Fruit fly (Drosophila melanogaster) whole organism, embryonic: ENCODE data around the gene RunxB.

Experiments
- CG10565 ChIP-seq: fragments of 200-800 bp; sonication (Bioruptor generic); optimal IDR thresholded peaks from 3 replicates; lab custom pipeline; 2016; ENCODE audit warnings: missing biosample characterization, mild to moderate bottlenecking, missing genetic modification characterization
- CG11093 ChIP-seq: fragments of 200-800 bp; sonication (Bioruptor generic); IDR thresholded peaks from 3 replicates; pipeline ENCODE4 v1.3.6; 2022; ENCODE audit warnings: missing biosample characterization, missing genetic modification characterization
- CG12155 ChIP-seq: fragments of 200-800 bp; sonication (Bioruptor generic); optimal IDR thresholded peaks from 3 replicates; lab custom pipeline; 2016; ENCODE audit warnings: missing biosample characterization, missing genetic modification characterization
- CG14014 ChIP-seq: fragments of 200-800 bp; sonication (Bioruptor generic); IDR thresholded peaks from 2 replicates; pipeline ENCODE4 v1.3.6; 2022; ENCODE audit warnings: missing biosample characterization, missing genetic modification characterization
- CG14050 ChIP-seq: fragments of 200-800 bp; sonication (Bioruptor generic); IDR thresholded peaks from 3 replicates; pipeline ENCODE4 v1.3.6; 2022; ENCODE audit warnings: missing biosample characterization, missing genetic modification characterization
- CG15514 ChIP-seq: fragments of 200-800 bp; sonication (Bioruptor generic); optimal IDR thresholded peaks from 3 replicates; lab custom pipeline; 2017; ENCODE audit warnings: missing biosample characterization, missing genetic modification characterization, mild to moderate bottlenecking, moderate library complexity, missing genetic modification reagents
- CG17328 ChIP-seq: fragments of 200-800 bp; sonication (Bioruptor generic); IDR thresholded peaks from 2 replicates; pipeline ENCODE4 v1.3.6; 2022; ENCODE audit warnings: missing biosample characterization, missing genetic modification characterization
- CG17568 ChIP-seq: fragments of 200-800 bp; sonication (Bioruptor generic); optimal IDR thresholded peaks from 2 replicates; lab custom pipeline; 2018; ENCODE audit warnings: missing biosample characterization, mild to moderate bottlenecking, missing genetic modification characterization, moderate library complexity
- CG1832 ChIP-seq: fragments of 200-800 bp; sonication (Bioruptor generic); optimal IDR thresholded peaks from 2 replicates; lab custom pipeline; 2017; ENCODE audit warnings: missing biosample characterization, mild to moderate bottlenecking, missing genetic modification characterization, inconsistent platforms
- CG2116 ChIP-seq: fragments of 200-800 bp; sonication (Bioruptor generic); optimal IDR thresholded peaks from 3 replicates; lab custom pipeline; 2018; ENCODE audit warnings: missing biosample characterization, mild to moderate bottlenecking, missing genetic modification characterization
- CG3065 ChIP-seq: fragments of 200-800 bp; sonication (Bioruptor generic); optimal IDR thresholded peaks from 2 replicates; lab custom pipeline; 2016; ENCODE audit warnings: missing biosample characterization, missing genetic modification characterization
- CG31365 ChIP-seq: fragments of 200-800 bp; sonication (Bioruptor generic); optimal IDR thresholded peaks from 2 replicates; lab custom pipeline; 2018; ENCODE audit warnings: missing biosample characterization, mild to moderate bottlenecking, missing genetic modification characterization
- CG32532 ChIP-seq: fragments of 200-800 bp; sonication (Bioruptor generic); IDR thresholded peaks from 2 replicates; pipeline ENCODE4 v1.3.6; 2022; ENCODE audit warnings: missing biosample characterization, missing genetic modification characterization
- CG32772 ChIP-seq: fragments of 200-800 bp; sonication (Bioruptor generic); IDR thresholded peaks from 2 replicates; pipeline ENCODE4 v1.3.6; 2022; ENCODE audit warnings: missing biosample characterization, missing genetic modification characterization
- CG3407 ChIP-seq: fragments of 200-800 bp; sonication (Bioruptor generic); optimal IDR thresholded peaks from 2 replicates; lab custom pipeline; 2018; ENCODE audit warnings: missing biosample characterization, mild to moderate bottlenecking, missing genetic modification characterization
- CG34376 ChIP-seq: fragments of 200-800 bp; sonication (Bioruptor generic); optimal IDR thresholded peaks from 2 replicates; lab custom pipeline; 2018; ENCODE audit warnings: missing biosample characterization, mild to moderate bottlenecking, missing genetic modification characterization
- CG3838 ChIP-seq: fragments of 200-800 bp; sonication (Bioruptor generic); optimal IDR thresholded peaks from 3 replicates; lab custom pipeline; 2016; ENCODE audit warnings: missing biosample characterization, missing genetic modification characterization
- CG4404 ChIP-seq: fragments of 200-800 bp; sonication (Bioruptor generic); IDR thresholded peaks from 2 replicates; pipeline ENCODE4 v1.3.6; 2022; ENCODE audit warnings: missing biosample characterization, missing genetic modification characterization
- CG4854 ChIP-seq: fragments of 200-800 bp; sonication (Bioruptor generic); optimal IDR thresholded peaks from 2 replicates; lab custom pipeline; 2016; ENCODE audit warnings: missing biosample characterization, missing genetic modification characterization, inconsistent platforms
- CG6813 ChIP-seq: fragments of 200-800 bp; sonication (Bioruptor generic); optimal IDR thresholded peaks from 2 replicates; lab custom pipeline; 2017; ENCODE audit warnings: missing biosample characterization, missing genetic modification characterization, mild to moderate bottlenecking, moderate library complexity, missing genetic modification reagents
- CG9609 ChIP-seq: fragments of 200-800 bp; sonication (Bioruptor generic); optimal IDR thresholded peaks from 3 replicates; lab custom pipeline; 2016; ENCODE audit warnings: missing biosample characterization, missing genetic modification characterization
- Dad ChIP-seq: fragments of 200-800 bp; sonication (Bioruptor generic); optimal IDR thresholded peaks from 3 replicates; lab custom pipeline; 2016; ENCODE audit warnings: missing biosample characterization, missing genetic modification characterization
- Dek ChIP-seq: fragments of 200-800 bp; sonication (Bioruptor generic); optimal IDR thresholded peaks from 3 replicates; lab custom pipeline; 2019; ENCODE audit warnings: missing biosample characterization, mild to moderate bottlenecking, missing genetic modification characterization, moderate library complexity
- Dip2 ChIP-seq: fragments of 200-800 bp; sonication (Bioruptor generic); IDR thresholded peaks from 2 replicates; pipeline ENCODE4 v1.3.6; 2022; ENCODE audit warnings: missing biosample characterization, missing genetic modification characterization
- Doc3 ChIP-seq: fragments of 200-800 bp; sonication (Bioruptor generic); IDR thresholded peaks from 3 replicates; pipeline ENCODE4 v1.3.6; 2022; ENCODE audit warnings: missing biosample characterization, missing genetic modification characterization; ENCODE audit not compliant: partially characterized antibody
- Ets97D ChIP-seq: fragments of 200-800 bp; sonication (Bioruptor generic); optimal IDR thresholded peaks from 3 replicates; lab custom pipeline; 2016; ENCODE audit warnings: missing biosample characterization, missing genetic modification characterization
- HLH3B ChIP-seq: fragments of 200-800 bp; sonication (Bioruptor generic); IDR thresholded peaks from 2 replicates; pipeline ENCODE4 v1.3.6; 2022; ENCODE audit warnings: missing biosample characterization, missing genetic modification characterization
- Hr3 ChIP-seq: fragments of 200-800 bp; sonication (Bioruptor generic); optimal IDR thresholded peaks from 3 replicates; lab custom pipeline; 2016; ENCODE audit warnings: missing biosample characterization, missing genetic modification characterization
- Hr39 ChIP-seq: fragments of >200 bp; optimal IDR thresholded peaks from 2 replicates; lab custom pipeline; 2017
- Lim3 ChIP-seq: fragments of 200-800 bp; sonication (Bioruptor generic); IDR thresholded peaks from 2 replicates; pipeline ENCODE4 v1.3.6; 2022; ENCODE audit warnings: missing biosample characterization, missing genetic modification characterization
- Mad ChIP-seq: fragments of 200-800 bp; sonication (Bioruptor generic); optimal IDR thresholded peaks from 2 replicates; lab custom pipeline; 2016; ENCODE audit warnings: missing biosample characterization, missing genetic modification characterization
- Mrtf ChIP-seq: fragments of 200-800 bp; sonication (Bioruptor generic); IDR thresholded peaks from 3 replicates; pipeline ENCODE4 v1.3.6; 2022; ENCODE audit warnings: missing biosample characterization, missing genetic modification characterization
- Oli ChIP-seq: fragments of 200-800 bp; sonication (Bioruptor generic); optimal IDR thresholded peaks from 2 replicates; lab custom pipeline; 2018; ENCODE audit warnings: missing biosample characterization, mild to moderate bottlenecking, missing genetic modification characterization, moderate library complexity
- Opbp ChIP-seq: fragments of 200-800 bp; sonication (Bioruptor generic); IDR thresholded peaks from 3 replicates; pipeline ENCODE4 v1.3.6; 2022; ENCODE audit warnings: missing biosample characterization, missing genetic modification characterization; ENCODE audit not compliant: partially characterized antibody
- Ptx1 ChIP-seq: fragments of 200-800 bp; sonication (Bioruptor generic); IDR thresholded peaks from 2 replicates; pipeline ENCODE4 v1.3.6; 2022; ENCODE audit warnings: missing biosample characterization, missing genetic modification characterization
- Ravus ChIP-seq: fragments of 200-800 bp; sonication (Bioruptor generic); IDR thresholded peaks from 2 replicates; pipeline ENCODE4 v1.3.6; 2022; ENCODE audit warnings: missing biosample characterization, missing genetic modification characterization
- Scr ChIP-seq: fragments of 200-800 bp; sonication (Bioruptor generic); IDR thresholded peaks from 2 replicates; pipeline ENCODE4 v1.3.6; 2022; ENCODE audit warnings: missing biosample characterization, missing genetic modification characterization; ENCODE audit not compliant: partially characterized antibody
- Ssrp ChIP-seq: fragments of 200-800 bp; sonication (Bioruptor generic); optimal IDR thresholded peaks from 2 replicates; lab custom pipeline; 2018; ENCODE audit warnings: missing biosample characterization, mild to moderate bottlenecking, missing genetic modification characterization, moderate library complexity
- cad ChIP-seq: fragments of >200 bp; optimal IDR thresholded peaks from 2 replicates; lab custom pipeline; 2017; ENCODE audit warnings: missing biosample characterization, missing genetic modification characterization
- corto ChIP-seq: fragments of 200-800 bp; sonication (Bioruptor generic); optimal IDR thresholded peaks from 2 replicates; lab custom pipeline; 2016; ENCODE audit warnings: missing biosample characterization, mild to moderate bottlenecking, missing genetic modification characterization, moderate library complexity
- crol ChIP-seq: fragments of 200-800 bp; sonication (Bioruptor generic); IDR thresholded peaks from 2 replicates; pipeline ENCODE4 v1.3.6; 2022; ENCODE audit warnings: missing biosample characterization, missing genetic modification characterization
- danr ChIP-seq: fragments of 200-800 bp; sonication (Bioruptor generic); IDR thresholded peaks from 2 replicates; pipeline ENCODE4 v1.3.6; 2022; ENCODE audit warnings: missing biosample characterization, missing genetic modification characterization
- emc ChIP-seq: fragments of 200-800 bp; sonication (Bioruptor generic); optimal IDR thresholded peaks from 2 replicates; lab custom pipeline; 2016; ENCODE audit warnings: missing biosample characterization, missing genetic modification characterization
- fd3F ChIP-seq: fragments of 200-800 bp; sonication (Bioruptor generic); optimal IDR thresholded peaks from 2 replicates; lab custom pipeline; 2018; ENCODE audit warnings: missing biosample characterization, mild to moderate bottlenecking, missing genetic modification characterization, moderate library complexity
- hth ChIP-seq: fragments of >200 bp; optimal IDR thresholded peaks from 2 replicates; lab custom pipeline; 2017; ENCODE audit warnings: inconsistent platforms
- kay ChIP-seq: fragments of 200-800 bp; sonication (Bioruptor generic); optimal IDR thresholded peaks from 2 replicates; lab custom pipeline; 2016; ENCODE audit warnings: missing biosample characterization, missing genetic modification characterization
- lola ChIP-seq, 3 experiments: fragments of >200 bp in 2 of 3; fragments of 200-800 bp in 1 of 3; sonication (Bioruptor generic) in 1 of 3; optimal IDR thresholded peaks; 2 replicates each; lab custom pipeline; 2017 to 2019; ENCODE audit warnings: missing biosample characterization in 3 of 3, missing genetic modification characterization in 3 of 3, mild to moderate bottlenecking in 1 of 3, moderate library complexity in 1 of 3
- nerfin-2 ChIP-seq: fragments of 200-800 bp; sonication (Bioruptor generic); IDR thresholded peaks from 2 replicates; pipeline ENCODE4 v1.3.6; 2022; ENCODE audit warnings: missing biosample characterization, missing genetic modification characterization; ENCODE audit not compliant: partially characterized antibody
- p53 ChIP-seq: fragments of 200-800 bp; sonication (Bioruptor generic); optimal IDR thresholded peaks from 2 replicates; lab custom pipeline; 2016; ENCODE audit warnings: missing biosample characterization, missing genetic modification characterization
- schlank ChIP-seq: fragments of 200-800 bp; sonication (Bioruptor generic); optimal IDR thresholded peaks from 2 replicates; lab custom pipeline; 2018; ENCODE audit warnings: missing biosample characterization, mild to moderate bottlenecking, missing genetic modification characterization
- yki ChIP-seq: fragments of >200 bp; optimal IDR thresholded peaks from 3 replicates; lab custom pipeline; 2018
- z ChIP-seq: fragments of 200-800 bp; sonication (Bioruptor generic); IDR thresholded peaks from 3 replicates; pipeline ENCODE4 v1.3.6; 2022; ENCODE audit warnings: missing biosample characterization, missing genetic modification characterization

RunxB gene

DNA sequence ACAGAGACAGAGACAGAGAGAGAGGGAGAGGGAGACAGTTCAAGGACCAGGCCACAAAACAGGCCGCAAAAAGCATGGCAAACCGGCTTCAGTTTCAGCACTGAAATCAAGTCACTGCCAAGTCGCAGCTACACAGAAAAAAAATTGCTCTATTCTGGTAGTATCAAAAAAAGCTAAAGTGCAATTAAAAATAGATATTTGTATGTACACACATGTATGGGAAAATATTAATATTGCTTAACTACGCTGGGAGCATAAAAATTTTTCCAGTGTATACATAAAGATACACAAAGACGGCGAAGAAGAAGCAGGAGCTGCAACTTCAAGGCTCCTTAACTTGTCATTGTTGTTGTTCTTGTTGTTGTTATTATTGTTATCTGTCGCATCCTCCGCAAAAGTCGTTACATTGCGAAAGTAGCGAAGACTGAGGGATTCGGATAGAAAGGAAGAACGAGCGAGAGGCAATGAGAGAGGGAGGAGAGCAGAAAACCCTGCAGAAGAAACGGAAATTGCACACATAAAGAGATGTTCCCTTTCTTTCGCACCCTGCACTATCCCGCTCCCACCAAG, 37.2 kb upstream of the RunxB start (continued):
- peak; percentile 53 for TF ChIP-seq CG14014 (GFP tag; lab: Robert Waterston, UW)
- TF ChIP-seq CG1832 (GFP tag; lab: Kevin White, UChicago): peak; percentile 16
- no peak for TF ChIP-seq p53 (GFP tag; lab: Kevin White, UChicago)
- no peak for TF ChIP-seq Lim3 (GFP tag; lab: Robert Waterston, UW)
- TF ChIP-seq Ravus (GFP tag; lab: Robert Waterston, UW): no peak
- no peak for TF ChIP-seq Opbp (GFP tag; lab: Robert Waterston, UW)
- TF ChIP-seq CG4854 (GFP tag; lab: Kevin White, UChicago): no peak
- peak; percentile 11 for TF ChIP-seq fd3F
- TF ChIP-seq Oli (tag; lab: Kevin White, UChicago): peak; percentile 42
- no peak for TF ChIP-seq Dad (GFP tag; lab: Kevin White, UChicago)
- no peak for TF ChIP-seq kay (GFP tag; lab: Kevin White, UChicago)
- TF ChIP-seq Hr39: no peak
- no peak for TF ChIP-seq cad (GFP tag; lab: Kevin White, UChicago)
- TF ChIP-seq Ssrp (tag; lab: Kevin White, UChicago): peak; percentile 17
- TF ChIP-seq CG31365 (tag; lab: Kevin White, UChicago): no peak
- no peak for TF ChIP-seq danr (GFP tag; lab: Robert Waterston, UW)
- TF ChIP-seq CG34376 (GFP tag; lab: Kevin White, UChicago): no peak
- TF ChIP-seq schlank (tag; lab: Kevin White, UChicago): no peak
- no peak for TF ChIP-seq z (GFP tag; lab: Robert Waterston, UW)
- peak; percentile 6 for TF ChIP-seq Hr3 (GFP tag; lab: Kevin White, UChicago)
- no peak for TF ChIP-seq CG10565
- no peak for TF ChIP-seq CG2116
- no peak for TF ChIP-seq emc (GFP tag; lab: Kevin White, UChicago)
- TF ChIP-seq Ets97D: no peak
- no peak for TF ChIP-seq crol (GFP tag; lab: Robert Waterston, UW)
- TF ChIP-seq CG3065: no peak
- TF ChIP-seq CG17568 (GFP tag; lab: Kevin White, UChicago): no peak
- no peak for TF ChIP-seq CG15514
- no peak for TF ChIP-seq Dek (tag; lab: Kevin White, UChicago)
- no peak for TF ChIP-seq lola (GFP tag; optimal IDR thresholded peaks at IDR 0.05; lab: Kevin White, UChicago)
- TF ChIP-seq HLH3B (GFP tag; lab: Robert Waterston, UW): peak; percentile 6; the same call in 1 of the 2 replicates
- TF ChIP-seq CG17328 (GFP tag; lab: Robert Waterston, UW): 0 out of 2 replicates have a peak, but pooled peaks have one; percentile 55
- TF ChIP-seq CG6813 (GFP tag; lab: Kevin White, UChicago): no peak
- peak; percentile 35 for TF ChIP-seq CG9609 (GFP tag; lab: Kevin White, UChicago)
- TF ChIP-seq Dip2: no peak
- peak; percentile 20; the same call in 1 of the 2 replicates for TF ChIP-seq CG32532 (GFP tag; lab: Robert Waterston, UW)
- TF ChIP-seq CG3407 (GFP tag; lab: Kevin White, UChicago): no peak
- TF ChIP-seq yki (lab: Kevin White, UChicago): no peak
- TF ChIP-seq CG12155 (GFP tag; lab: Kevin White, UChicago): no peak
- no peak for TF ChIP-seq Mad (GFP tag; lab: Kevin White, UChicago)
- peak; percentile 54 for TF ChIP-seq Ptx1 (GFP tag; lab: Robert Waterston, UW)
- no peak for TF ChIP-seq Scr (GFP tag; lab: Robert Waterston, UW)
- TF ChIP-seq CG11093: no peak
- peak; percentile 30; the same call in 1 of the 2 replicates for TF ChIP-seq CG32772 (GFP tag; lab: Robert Waterston, UW)
- TF ChIP-seq corto (GFP tag; lab: Kevin White, UChicago): peak; percentile 90
- no peak for TF ChIP-seq CG3838 (GFP tag; lab: Kevin White, UChicago)
- no peak for TF ChIP-seq hth
- no peak for TF ChIP-seq Doc3 (GFP tag; lab: Robert Waterston, UW)
- TF ChIP-seq CG4404 (GFP tag; lab: Robert Waterston, UW): 0 out of 2 replicates have a peak, but pooled peaks have one; percentile 9
- TF ChIP-seq nerfin-2 (GFP tag; lab: Robert Waterston, UW): no peak
- TF ChIP-seq Mrtf (GFP tag; lab: Robert Waterston, UW): no peak
- TF ChIP-seq CG14050: no peak
